Fruit fly (Drosophila melanogaster) whole organism, prepupa: Measurements from ENCODE around the gene Pdh.

ENCODE experiments used
- CG10631 ChIP-seq: fragments of 200-800 bp; sonication (Bioruptor generic); optimal IDR thresholded peaks from 2 replicates; lab custom pipeline; 2016; ENCODE audit warnings: missing biosample characterization, missing genetic modification characterization
- CG10669 ChIP-seq: fragments of 200-800 bp; sonication (Bioruptor generic); optimal IDR thresholded peaks from 3 replicates; lab custom pipeline; 2018; ENCODE audit warnings: missing biosample characterization, mild to moderate bottlenecking, missing genetic modification characterization, moderate library complexity
- CG11762 ChIP-seq: fragments of 200-800 bp; sonication (Bioruptor generic); optimal IDR thresholded peaks from 3 replicates; lab custom pipeline; 2016; ENCODE audit warnings: missing biosample characterization, missing genetic modification characterization; ENCODE audit not compliant: insufficient read depth
- CG11902 ChIP-seq: fragments of 200-800 bp; sonication (Bioruptor generic); optimal IDR thresholded peaks from 3 replicates; lab custom pipeline; 2016; ENCODE audit warnings: missing biosample characterization, missing genetic modification characterization
- CG15336 ChIP-seq: fragments of 200-800 bp; sonication (Bioruptor generic); IDR thresholded peaks from 2 replicates; pipeline ENCODE4 v1.3.6; 2022; ENCODE audit warnings: missing biosample characterization, missing genetic modification characterization
- CG16779 ChIP-seq: fragments of 200-800 bp; sonication (Bioruptor generic); optimal IDR thresholded peaks from 3 replicates; lab custom pipeline; 2017; ENCODE audit warnings: missing biosample characterization, mild to moderate bottlenecking, missing genetic modification characterization
- CG3032 ChIP-seq: fragments of 200-800 bp; optimal IDR thresholded peaks from 2 replicates; lab custom pipeline; 2019; ENCODE audit warnings: missing biosample characterization, mild to moderate bottlenecking, missing genetic modification characterization, moderate library complexity
- CG31627 ChIP-seq: fragments of 200-800 bp; sonication (Bioruptor generic); optimal IDR thresholded peaks from 3 replicates; lab custom pipeline; 2016; ENCODE audit warnings: missing biosample characterization, missing genetic modification characterization
- CG32006 ChIP-seq: fragments of 200-800 bp; sonication (Bioruptor generic); optimal IDR thresholded peaks from 3 replicates; lab custom pipeline; 2017; ENCODE audit warnings: missing biosample characterization, mild to moderate bottlenecking, missing genetic modification characterization
- CG4318 ChIP-seq: fragments of 200-800 bp; sonication (Bioruptor generic); optimal IDR thresholded peaks from 3 replicates; lab custom pipeline; 2017; ENCODE audit warnings: missing biosample characterization, mild to moderate bottlenecking, missing genetic modification characterization
- CG6163 ChIP-seq: fragments of 200-800 bp; sonication (Bioruptor generic); IDR thresholded peaks from 3 replicates; pipeline ENCODE4 v1.3.6; 2022; ENCODE audit warnings: missing biosample characterization, missing genetic modification characterization
- CG6792 ChIP-seq: fragments of 200-800 bp; sonication (Bioruptor generic); optimal IDR thresholded peaks from 3 replicates; lab custom pipeline; 2016; ENCODE audit warnings: missing biosample characterization, missing genetic modification characterization
- CG6808 ChIP-seq: fragments of 200-800 bp; sonication (Bioruptor generic); optimal IDR thresholded peaks from 3 replicates; lab custom pipeline; 2017; ENCODE audit warnings: missing biosample characterization, missing genetic modification characterization, mild to moderate bottlenecking, moderate library complexity, missing genetic modification reagents
- CG6854 ChIP-seq: fragments of 200-800 bp; sonication (Bioruptor generic); optimal IDR thresholded peaks from 2 replicates; lab custom pipeline; 2017; ENCODE audit warnings: missing biosample characterization, mild to moderate bottlenecking, missing genetic modification characterization
- CG7368 ChIP-seq: fragments of 200-800 bp; sonication (Bioruptor generic); optimal IDR thresholded peaks from 3 replicates; lab custom pipeline; 2016; ENCODE audit warnings: missing biosample characterization, missing genetic modification characterization
- CG8119 ChIP-seq: fragments of 200-800 bp; sonication (Bioruptor generic); IDR thresholded peaks from 3 replicates; pipeline ENCODE4 v1.3.6; 2022; ENCODE audit warnings: missing biosample characterization, missing genetic modification characterization
- CG8319 ChIP-seq: fragments of 200-800 bp; sonication (Bioruptor generic); optimal IDR thresholded peaks from 3 replicates; lab custom pipeline; 2016; ENCODE audit warnings: missing biosample characterization, missing genetic modification characterization
- CG8632 ChIP-seq: fragments of 200-800 bp; sonication (Bioruptor generic); optimal IDR thresholded peaks from 3 replicates; lab custom pipeline; 2016; ENCODE audit warnings: missing biosample characterization, missing genetic modification characterization
- Eip75B ChIP-seq: fragments of 200-800 bp; sonication (Bioruptor generic); optimal IDR thresholded peaks from 3 replicates; lab custom pipeline; 2016; ENCODE audit warnings: missing biosample characterization, missing genetic modification characterization
- Eip78C ChIP-seq: fragments of 200-800 bp; sonication (Bioruptor generic); peaks from one replicate; lab custom pipeline; 2016; ENCODE audit warnings: missing biosample characterization, missing genetic modification characterization
- Eip93F ChIP-seq: fragments of 200-800 bp; sonication (Bioruptor generic); optimal IDR thresholded peaks from 2 replicates; lab custom pipeline; 2016; ENCODE audit warnings: missing biosample characterization, mild to moderate bottlenecking, missing genetic modification characterization
- Ets21C ChIP-seq: fragments of 200-800 bp; sonication (Bioruptor generic); optimal IDR thresholded peaks from 3 replicates; lab custom pipeline; 2016; ENCODE audit warnings: missing biosample characterization, missing genetic modification characterization
- Ets96B ChIP-seq: fragments of 200-800 bp; optimal IDR thresholded peaks from 2 replicates; lab custom pipeline; 2019; ENCODE audit warnings: missing biosample characterization, mild to moderate bottlenecking, missing genetic modification characterization, moderate library complexity
- Hr38 ChIP-seq: sonication (Bioruptor generic); optimal IDR thresholded peaks from 2 replicates; lab custom pipeline; 2016; ENCODE audit warnings: missing biosample characterization, missing genetic modification characterization
- Hr4 ChIP-seq: fragments of 200-800 bp; sonication (Bioruptor generic); optimal IDR thresholded peaks from 3 replicates; lab custom pipeline; 2016; ENCODE audit warnings: missing biosample characterization, missing genetic modification characterization
- Lpt ChIP-seq: fragments of 200-800 bp; sonication (Bioruptor generic); optimal IDR thresholded peaks from 3 replicates; lab custom pipeline; 2016; ENCODE audit warnings: missing biosample characterization, missing genetic modification characterization
- Met ChIP-seq: fragments of 200-800 bp; sonication (Bioruptor generic); optimal IDR thresholded peaks from 3 replicates; lab custom pipeline; 2016; ENCODE audit warnings: missing biosample characterization, missing genetic modification characterization
- Sox102F ChIP-seq: fragments of 200-800 bp; sonication (Bioruptor generic); optimal IDR thresholded peaks from 2 replicates; lab custom pipeline; 2016; ENCODE audit warnings: missing biosample characterization, mild to moderate bottlenecking, missing genetic modification characterization
- Sox14 ChIP-seq: fragments of 200-800 bp; sonication (Bioruptor generic); optimal IDR thresholded peaks from 3 replicates; lab custom pipeline; 2016; ENCODE audit warnings: missing biosample characterization, missing genetic modification characterization
- Sox15 ChIP-seq: fragments of 200-800 bp; sonication (Bioruptor generic); optimal IDR thresholded peaks from 3 replicates; lab custom pipeline; 2016; ENCODE audit warnings: missing biosample characterization, missing genetic modification characterization
- achi ChIP-seq: fragments of 200-800 bp; sonication (Bioruptor generic); optimal IDR thresholded peaks from 3 replicates; lab custom pipeline; 2016; ENCODE audit warnings: missing biosample characterization, missing genetic modification characterization
- acj6 ChIP-seq: fragments of 200-800 bp; sonication (Bioruptor generic); optimal IDR thresholded peaks from 3 replicates; lab custom pipeline; 2016; ENCODE audit warnings: missing biosample characterization, missing genetic modification characterization
- cyc ChIP-seq: fragments of 200-800 bp; sonication (Bioruptor generic); optimal IDR thresholded peaks from 3 replicates; lab custom pipeline; 2016; ENCODE audit warnings: missing biosample characterization, missing genetic modification characterization
- dac ChIP-seq: fragments of 200-800 bp; sonication (Bioruptor generic); optimal IDR thresholded peaks from 2 replicates; lab custom pipeline; 2017; ENCODE audit warnings: missing biosample characterization, mild to moderate bottlenecking, missing genetic modification characterization
- dsx ChIP-seq: fragments of 200-800 bp; optimal IDR thresholded peaks from 3 replicates; lab custom pipeline; 2019; ENCODE audit warnings: missing biosample characterization, mild to moderate bottlenecking, missing genetic modification characterization, moderate library complexity; ENCODE audit not compliant: poor library complexity, severe bottlenecking
- esn ChIP-seq: fragments of 200-800 bp; sonication (Bioruptor generic); optimal IDR thresholded peaks from 2 replicates; lab custom pipeline; 2016; ENCODE audit warnings: missing biosample characterization, mild to moderate bottlenecking, missing genetic modification characterization, moderate library complexity
- fd59A ChIP-seq: fragments of 200-800 bp; sonication (Bioruptor generic); optimal IDR thresholded peaks from 2 replicates; lab custom pipeline; 2017; ENCODE audit warnings: missing biosample characterization, mild to moderate bottlenecking, missing genetic modification characterization, missing genetic modification reagents
- fkh ChIP-seq: fragments of 200-800 bp; sonication (Bioruptor generic); optimal IDR thresholded peaks from 3 replicates; lab custom pipeline; 2017; ENCODE audit warnings: missing biosample characterization, mild to moderate bottlenecking, missing genetic modification characterization, moderate library complexity
- lz ChIP-seq: fragments of 200-800 bp; sonication (Bioruptor generic); optimal IDR thresholded peaks from 3 replicates; lab custom pipeline; 2016; ENCODE audit warnings: missing biosample characterization, missing genetic modification characterization
- pdm3 ChIP-seq: fragments of 200-800 bp; sonication (Bioruptor generic); optimal IDR thresholded peaks from 3 replicates; lab custom pipeline; 2016; ENCODE audit warnings: missing biosample characterization, missing genetic modification characterization
- salr ChIP-seq, 2 experiments: fragments of 200-800 bp; sonication (Bioruptor generic); optimal IDR thresholded peaks; 3 replicates each; lab custom pipeline; 2016 to 2018; ENCODE audit warnings: missing biosample characterization in 2 of 2, missing genetic modification characterization in 2 of 2, mild to moderate bottlenecking in 1 of 2
- spab ChIP-seq: fragments of 200-800 bp; sonication (Bioruptor generic); optimal IDR thresholded peaks from 2 replicates; lab custom pipeline; 2017; ENCODE audit warnings: missing biosample characterization, mild to moderate bottlenecking, missing genetic modification characterization, missing genetic modification reagents
- ss ChIP-seq, 2 experiments: fragments of 200-800 bp; sonication (Bioruptor generic); optimal IDR thresholded peaks; 2 replicates in 1 of 2; 3 replicates in 1 of 2; lab custom pipeline; 2017 to 2018; ENCODE audit warnings: mild to moderate bottlenecking in 2 of 2, missing biosample characterization in 2 of 2, missing genetic modification characterization in 2 of 2, moderate library complexity in 1 of 2
- svp ChIP-seq: fragments of 200-800 bp; sonication (Bioruptor generic); peaks from one replicate; lab custom pipeline; 2016; ENCODE audit warnings: missing biosample characterization, missing genetic modification characterization
- topi ChIP-seq: fragments of 200-800 bp; sonication (Bioruptor generic); optimal IDR thresholded peaks from 3 replicates; lab custom pipeline; 2016; ENCODE audit warnings: missing biosample characterization, missing genetic modification characterization
- vri ChIP-seq: fragments of 200-800 bp; sonication (Bioruptor generic); optimal IDR thresholded peaks from 3 replicates; lab custom pipeline; 2016; ENCODE audit warnings: missing biosample characterization, mild to moderate bottlenecking, missing genetic modification characterization

Gene Pdh

DNA sequence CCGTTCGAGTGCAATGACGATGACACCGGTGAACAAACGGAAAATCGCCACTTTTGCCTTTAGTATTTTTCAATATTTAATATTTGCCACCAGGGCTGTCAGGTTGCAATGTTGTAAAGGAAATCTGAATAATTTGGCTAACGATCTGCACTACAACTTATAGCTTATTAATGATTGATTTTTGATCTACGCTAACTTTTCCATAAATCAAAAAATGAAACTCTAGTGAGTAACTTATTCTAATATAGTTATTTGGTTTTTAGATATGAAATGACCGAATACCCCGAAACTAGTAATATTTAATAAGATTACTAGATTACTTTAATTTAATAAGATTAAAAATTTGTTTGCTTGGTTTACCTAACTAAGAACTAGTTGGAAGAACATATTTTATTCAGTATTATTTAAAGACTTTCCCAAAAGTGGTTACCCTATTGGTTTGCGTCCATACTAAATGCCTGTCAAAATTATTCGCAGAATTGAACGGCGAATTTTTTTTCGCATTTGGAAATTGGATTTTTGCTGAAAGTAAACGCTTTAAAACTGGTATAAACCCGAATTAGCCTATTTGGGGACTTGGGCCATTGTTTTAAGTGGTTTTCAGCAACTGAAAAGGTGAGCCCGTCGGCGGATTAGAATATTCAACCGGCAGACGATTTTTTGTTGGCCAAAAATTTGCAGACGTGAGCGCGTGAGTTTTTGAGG is 31.9 kb upstream of the Pdh start, which contains the start of the genes Agpat3 and RAF2 (continued):
- TF ChIP-seq CG11762 (GFP tag; lab: Kevin White, UChicago) (no peak), Ets96B (peak; percentile 29), CG31627 (peak; percentile 67), spab (no peak), CG16779 (tag; lab: Kevin White, UChicago) (no peak), cyc (GFP tag; lab: Kevin White, UChicago) (peak; percentile 61), CG3032 (tag; lab: Kevin White, UChicago) (peak; percentile 57), Hr38 (GFP tag; lab: Kevin White, UChicago) (no peak), Sox14 (no peak), Sox102F (GFP tag; lab: Kevin White, UChicago) (no peak), Eip78C (peak; percentile 44), fkh (GFP tag; lab: Kevin White, UChicago) (no peak), svp (no peak), CG6854 (GFP tag; lab: Kevin White, UChicago) (no peak)
- TF ChIP-seq, all 60 proteins: peak for 30

DNA sequence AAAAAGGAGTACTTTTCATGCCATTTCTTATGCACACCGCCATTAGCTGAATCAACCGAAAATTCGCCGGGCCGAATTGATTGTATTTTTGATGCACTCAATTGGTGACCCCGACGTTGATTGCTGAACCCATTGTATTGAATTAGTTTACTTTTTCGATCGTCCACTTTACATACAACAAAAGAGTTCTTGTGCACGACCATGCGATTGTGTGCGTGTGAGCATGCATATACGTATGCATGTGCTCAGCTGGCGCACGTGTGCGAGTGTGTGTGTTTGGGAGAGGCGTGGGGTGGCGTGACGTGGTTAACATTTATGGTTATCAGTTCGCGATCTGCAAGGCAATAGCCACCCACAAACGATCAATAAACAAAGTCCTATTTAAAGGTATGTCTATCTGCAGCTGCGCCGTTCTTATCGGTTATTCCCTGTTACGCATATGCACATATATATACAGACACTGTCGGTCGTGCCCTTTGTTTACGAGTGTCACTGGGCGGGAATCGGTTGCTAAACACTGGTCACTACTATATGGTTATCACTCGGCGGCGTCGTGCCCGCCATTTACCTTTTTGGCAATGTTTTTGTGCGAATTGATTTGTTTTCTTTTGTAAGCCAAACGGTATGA is 31.3 kb upstream of the Pdh start:
- TF ChIP-seq Sox15, result no peak
- TF ChIP-seq dac (GFP tag; lab: Kevin White, UChicago), result no peak
- TF ChIP-seq Ets21C (GFP tag; lab: Kevin White, UChicago), result no peak
- TF ChIP-seq CG10669, result no peak
- TF ChIP-seq achi (GFP tag; lab: Kevin White, UChicago), result no peak
- TF ChIP-seq CG10631 (GFP tag; lab: Kevin White, UChicago), result no peak
- TF ChIP-seq CG11762 (GFP tag; lab: Kevin White, UChicago), result no peak
- TF ChIP-seq vri, result peak; percentile 84
- TF ChIP-seq CG16779 (tag; lab: Kevin White, UChicago), result peak; percentile 68
- peak; percentile 33; the same call in 1 of the 3 replicates for TF ChIP-seq CG8119 (GFP tag; lab: Robert Waterston, UW)
- peak; percentile 36 for TF ChIP-seq fkh (GFP tag; lab: Kevin White, UChicago)
- TF ChIP-seq svp, result peak; percentile 86
- no peak for TF ChIP-seq CG31627
- peak; percentile 11 for TF ChIP-seq CG8632
- TF ChIP-seq topi (GFP tag; lab: Kevin White, UChicago), result no peak
- TF ChIP-seq Hr38 (GFP tag; lab: Kevin White, UChicago), result no peak
- no peak for TF ChIP-seq CG6792 (GFP tag; lab: Kevin White, UChicago)
- TF ChIP-seq CG3032 (tag; lab: Kevin White, UChicago), result no peak
- TF ChIP-seq CG8319, result peak; percentile 88
- TF ChIP-seq Eip75B (GFP tag; lab: Kevin White, UChicago), result no peak
- peak; percentile 47 for TF ChIP-seq CG6808 (GFP tag; lab: Kevin White, UChicago)
- no peak for TF ChIP-seq CG6163
- no peak for TF ChIP-seq fd59A (GFP tag; lab: Kevin White, UChicago)
- peak; percentile 32 for TF ChIP-seq Sox14
- no peak for TF ChIP-seq CG6854 (GFP tag; lab: Kevin White, UChicago)
- no peak for TF ChIP-seq CG32006
- no peak for TF ChIP-seq esn (GFP tag; lab: Kevin White, UChicago)
- no peak for TF ChIP-seq lz
- no peak for TF ChIP-seq CG11902
- no peak for TF ChIP-seq Sox102F (GFP tag; lab: Kevin White, UChicago)
- TF ChIP-seq Hr4, result no peak
- no peak; the same call in 1 of the 2 replicates for TF ChIP-seq CG15336 (GFP tag; lab: Robert Waterston, UW)
- peak; percentile 15 for TF ChIP-seq dsx (GFP tag; lab: Kevin White, UChicago)
- peak; percentile 83 for TF ChIP-seq ss (GFP tag; optimal IDR thresholded peaks at IDR 0.05; lab: Kevin White, UChicago)
- TF ChIP-seq Lpt (GFP tag; lab: Kevin White, UChicago), result no peak
- TF ChIP-seq Met (GFP tag; lab: Kevin White, UChicago), result no peak
- no peak for TF ChIP-seq cyc (GFP tag; lab: Kevin White, UChicago)
- TF ChIP-seq pdm3 (GFP tag; lab: Kevin White, UChicago), result no peak
- TF ChIP-seq acj6, result no peak
- no peak for TF ChIP-seq Eip93F (GFP tag; lab: Kevin White, UChicago)
- TF ChIP-seq salr (GFP tag; optimal IDR thresholded peaks at IDR 0.05; lab: Kevin White, UChicago), result no peak
- no peak for TF ChIP-seq CG4318 (GFP tag; lab: Kevin White, UChicago)
- no peak for TF ChIP-seq CG7368
